Worm (Caenorhabditis elegans) whole organism, L3 larva: Measurements from ENCODE around the gene F44E7.9.
"Not testable (repeated sequence)": the region's sequence is repeated elsewhere in the genome, so short reads cannot be mapped to it uniquely, and the experiment has no call there.

Experiments used
- ZK546.5 ChIP-seq: sonication (generic microtip); optimal IDR thresholded peaks from 2 replicates; lab custom pipeline; 2017; ENCODE audit warnings: missing biosample characterization, missing genetic modification characterization
- ama-1 ChIP-seq: fragments of 150-350 bp; optimal IDR thresholded peaks from 2 replicates; lab custom pipeline; 2018
- ceh-28 ChIP-seq: fragments of 150-350 bp; optimal IDR thresholded peaks from 2 replicates; lab custom pipeline; 2014; ENCODE audit warnings: missing biosample characterization, missing genetic modification reagents, missing genetic modification characterization
- ceh-82 ChIP-seq: fragments of 150-350 bp; optimal IDR thresholded peaks from 2 replicates; lab custom pipeline; 2014; ENCODE audit warnings: missing biosample characterization, missing genetic modification characterization
- egl-5 ChIP-seq: fragments of 150-350 bp; optimal IDR thresholded peaks from 2 replicates; lab custom pipeline; 2017; ENCODE audit warnings: missing biosample characterization, missing genetic modification reagents, missing genetic modification characterization, inconsistent platforms
- elt-1 ChIP-seq: fragments of 150-350 bp; optimal IDR thresholded peaks from 2 replicates; lab custom pipeline; 2014; ENCODE audit warnings: missing biosample characterization, missing genetic modification characterization
- elt-2 ChIP-seq: sonication (generic microtip); optimal IDR thresholded peaks from 2 replicates; lab custom pipeline; 2016; ENCODE audit warnings: missing genetic modification reagents, mild to moderate bottlenecking, missing genetic modification characterization, missing compliant biosample characterization
- eor-1 ChIP-seq, 2 experiments: fragments of 150-350 bp; optimal IDR thresholded peaks; 2 replicates each; lab custom pipeline; 2014 to 2018; ENCODE audit warnings: missing biosample characterization in 2 of 2, missing genetic modification characterization in 2 of 2
- fos-1 ChIP-seq: fragments of 150-350 bp; optimal IDR thresholded peaks from 2 replicates; lab custom pipeline; 2014; ENCODE audit warnings: missing biosample characterization, missing genetic modification characterization
- jun-1 ChIP-seq: fragments of 150-350 bp; optimal IDR thresholded peaks from 2 replicates; lab custom pipeline; 2014; ENCODE audit warnings: missing biosample characterization, missing genetic modification reagents, missing genetic modification characterization
- lin-15B ChIP-seq: fragments of 150-350 bp; optimal IDR thresholded peaks from 2 replicates; lab custom pipeline; 2014; ENCODE audit warnings: missing biosample characterization, missing genetic modification characterization
- lin-39 ChIP-seq: fragments of 150-350 bp; optimal IDR thresholded peaks from 2 replicates; lab custom pipeline; 2018; ENCODE audit warnings: missing biosample characterization, missing genetic modification reagents, missing genetic modification characterization
- lsy-12 ChIP-seq: sonication (generic microtip); optimal IDR thresholded peaks from 2 replicates; lab custom pipeline; 2016; ENCODE audit warnings: mild to moderate bottlenecking, missing genetic modification characterization, missing compliant biosample characterization
- mdl-1 ChIP-seq: fragments of 150-350 bp; optimal IDR thresholded peaks from 2 replicates; lab custom pipeline; 2014; ENCODE audit warnings: missing biosample characterization, missing genetic modification characterization
- mml-1 ChIP-seq: fragments of 150-350 bp; sonication (generic microtip); optimal IDR thresholded peaks from 3 replicates; lab custom pipeline; 2014; ENCODE audit warnings: missing biosample characterization, missing genetic modification characterization
- nhr-11 ChIP-seq: fragments of 150-350 bp; optimal IDR thresholded peaks from 2 replicates; lab custom pipeline; 2014; ENCODE audit warnings: missing biosample characterization, missing genetic modification characterization
- nhr-12 ChIP-seq: fragments of 150-350 bp; optimal IDR thresholded peaks from 2 replicates; lab custom pipeline; 2014; ENCODE audit warnings: missing biosample characterization, missing genetic modification characterization
- nhr-237 ChIP-seq: fragments of 150-350 bp; optimal IDR thresholded peaks from 2 replicates; lab custom pipeline; 2014; ENCODE audit warnings: missing biosample characterization, missing genetic modification characterization
- nhr-25 ChIP-seq: sonication (generic microtip); optimal IDR thresholded peaks from 2 replicates; lab custom pipeline; 2017; ENCODE audit warnings: missing biosample characterization, missing genetic modification characterization
- nhr-28 ChIP-seq: fragments of 150-350 bp; optimal IDR thresholded peaks from 2 replicates; lab custom pipeline; 2014; ENCODE audit warnings: missing biosample characterization, missing genetic modification characterization
- nhr-43 ChIP-seq: sonication (generic microtip); optimal IDR thresholded peaks from 2 replicates; lab custom pipeline; 2016; ENCODE audit warnings: mild to moderate bottlenecking, missing genetic modification characterization, missing compliant biosample characterization; ENCODE audit not compliant: poor library complexity, severe bottlenecking
- nhr-76 ChIP-seq: fragments of 150-350 bp; sonication (generic microtip); optimal IDR thresholded peaks from 5 replicates; lab custom pipeline; 2014; ENCODE audit warnings: missing biosample characterization, missing genetic modification characterization
- nhr-77 ChIP-seq: fragments of 150-350 bp; optimal IDR thresholded peaks from 2 replicates; lab custom pipeline; 2014; ENCODE audit warnings: missing biosample characterization, missing genetic modification characterization
- pha-4 ChIP-seq: fragments of 150-350 bp; optimal IDR thresholded peaks from 2 replicates; lab custom pipeline; 2014; ENCODE audit warnings: missing biosample characterization, missing genetic modification reagents, missing genetic modification characterization
- pqm-1 ChIP-seq: fragments of 150-350 bp; optimal IDR thresholded peaks from 2 replicates; lab custom pipeline; 2017; ENCODE audit warnings: missing biosample characterization, missing genetic modification characterization, inconsistent platforms
- sea-2 ChIP-seq: fragments of 150-350 bp; sonication (generic microtip); optimal IDR thresholded peaks from 4 replicates; lab custom pipeline; 2014; ENCODE audit warnings: missing biosample characterization, missing genetic modification reagents, missing genetic modification characterization
- snpc-4 ChIP-seq: fragments of 150-350 bp; optimal IDR thresholded peaks from 2 replicates; lab custom pipeline; 2014; ENCODE audit warnings: missing biosample characterization, missing genetic modification characterization
- tbx-2 ChIP-seq: sonication (generic microtip); optimal IDR thresholded peaks from 2 replicates; lab custom pipeline; 2016; ENCODE audit warnings: mild to moderate bottlenecking, missing genetic modification characterization, missing compliant biosample characterization
- unc-39 ChIP-seq: sonication (generic microtip); optimal IDR thresholded peaks from 4 replicates; lab custom pipeline; 2017; ENCODE audit warnings: missing biosample characterization, missing genetic modification characterization
- zag-1 ChIP-seq: fragments of 150-350 bp; optimal IDR thresholded peaks from 2 replicates; lab custom pipeline; 2014; ENCODE audit warnings: missing biosample characterization, missing genetic modification characterization
- ztf-11 ChIP-seq: fragments of 150-350 bp; optimal IDR thresholded peaks from 2 replicates; lab custom pipeline; 2014; ENCODE audit warnings: missing biosample characterization, missing genetic modification characterization

Gene F44E7.9

ce11 chrV:5747519-5747918, 43.5 kb upstream of the F44E7.9 start, which contains the start of gene acds-10:
Gene acds-10, plus strand, starts transcription at chrV:5747819.
- TF ChIP-seq ceh-82 (tag; lab: Kevin White, UChicago), result no peak
- TF ChIP-seq nhr-28, result no peak
- no peak for TF ChIP-seq lsy-12 (tag; lab: Kevin White, UChicago)
- peak; percentile 31 for TF ChIP-seq elt-2
- no peak for TF ChIP-seq nhr-43 (tag; lab: Kevin White, UChicago)
- no peak for TF ChIP-seq egl-5
- TF ChIP-seq pha-4 (tag; lab: Kevin White, UChicago), result no peak
- no peak for TF ChIP-seq lin-39 (tag; lab: Kevin White, UChicago)
- TF ChIP-seq nhr-11 (tag; lab: Kevin White, UChicago), result no peak
- TF ChIP-seq lin-15B (tag; lab: Kevin White, UChicago), result no peak
- TF ChIP-seq ceh-28 (tag; lab: Kevin White, UChicago), result no peak
- TF ChIP-seq pqm-1 (tag; lab: Kevin White, UChicago), result peak; percentile 36
- no peak for TF ChIP-seq jun-1 (tag; lab: Kevin White, UChicago)
- TF ChIP-seq, all 47 proteins: peak for 2

ce11 chrV:5753432-5753831, 37.6 kb upstream of the F44E7.9 start, which contains the start of gene pgph-1:
Gene pgph-1, minus strand, starts transcription at chrV:5753532.
- TF ChIP-seq egl-5 (no peak), elt-2 (no peak), nhr-77 (tag; lab: Kevin White, UChicago) (no peak), fos-1 (no peak), nhr-76 (tag; lab: Kevin White, UChicago) (no peak), pqm-1 (tag; lab: Kevin White, UChicago) (no peak)

ce11 chrV:5755203-5755693, 35.8 kb upstream of the F44E7.9 start, which contains the start of gene K09H11.11:
Gene K09H11.11, minus strand, starts transcription at chrV:5755253.
- not testable (repeated sequence) for TF ChIP-seq mml-1 (tag; lab: Kevin White, UChicago); nhr-11 (tag; lab: Kevin White, UChicago); eor-1 (tag; optimal IDR thresholded peaks at IDR 0.05; lab: Kevin White, UChicago)
- TF ChIP-seq, all 47 proteins: peak for 0; not testable (repeated sequence) for 47

DNA sequence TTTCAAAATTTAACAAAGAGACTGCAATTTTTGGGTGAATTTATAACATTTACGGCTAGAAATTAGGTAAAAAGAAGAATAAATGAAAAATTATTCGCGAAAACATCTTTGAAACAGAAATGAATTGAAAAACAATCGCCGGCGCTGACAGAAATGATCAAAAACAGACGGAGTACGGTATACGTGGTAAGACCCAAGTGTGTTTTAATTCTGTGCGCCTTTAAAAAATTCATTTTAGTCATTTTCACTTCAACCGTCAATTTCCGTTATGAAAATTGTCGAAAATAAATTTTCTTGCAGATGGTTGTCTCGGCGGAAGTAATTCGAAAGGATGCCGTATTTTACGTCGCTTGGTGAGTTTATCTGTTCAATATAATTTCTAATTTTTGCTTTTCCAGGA, 34.8 kb upstream of the F44E7.9 start, which contains the start of gene C53A3.3:
Gene C53A3.3 (plus strand): TSS at position 301 of the 400 bp plus-strand sequence.
- TF ChIP-seq unc-39 (tag; lab: Kevin White, UChicago) (no peak), ama-1 (no peak), elt-1 (tag; lab: Kevin White, UChicago) (no peak), snpc-4 (tag; lab: Kevin White, UChicago) (no peak), zag-1 (tag; lab: Kevin White, UChicago) (no peak), nhr-12 (tag; lab: Kevin White, UChicago) (no peak), ZK546.5 (no peak), nhr-237 (no peak), nhr-76 (tag; lab: Kevin White, UChicago) (no peak), ceh-28 (tag; lab: Kevin White, UChicago) (no peak), sea-2 (GFP tag; lab: Kevin White, UChicago) (no peak), eor-1 (tag; optimal IDR thresholded peaks at IDR 0.05; lab: Kevin White, UChicago) (no peak), ztf-11 (no peak), tbx-2 (tag; lab: Kevin White, UChicago) (no peak)

- no peak for TF ChIP-seq mdl-1 (tag; lab: Kevin White, UChicago)
- no peak for TF ChIP-seq nhr-237
- TF ChIP-seq lin-15B (tag; lab: Kevin White, UChicago), result no peak
- TF ChIP-seq fos-1, result no peak
Observed at ce11 chrV:5758780-5759179, 32.2 kb upstream of the F44E7.9 start, which contains the start of gene C53A3.4. Gene C53A3.4, minus strand, starts transcription at chrV:5758880.

ce11 chrV:5760132-5760531, 30.9 kb upstream of the F44E7.9 start, which contains the start of gene C53A3.1:
Gene C53A3.1, minus strand, starts transcription at chrV:5760232.
- TF ChIP-seq ZK546.5 (no peak), nhr-25 (tag; lab: Kevin White, UChicago) (no peak)
